Worm (Caenorhabditis elegans): ENCODE measurements around the gene cyp-33C6.
A peak's percentile ranks its signal among the peaks of the same experiment; 100 is the strongest.

cyp-33C6 gene

ce11 chrV:2216927-2217326 is 32.3 kb downstream of the cyp-33C6 start:
- no peak for TF ChIP-seq nfya-1 (tag; optimal IDR thresholded peaks at IDR 0.05)
- no peak for TF ChIP-seq ceh-48 (tag; optimal IDR thresholded peaks at IDR 0.05)
- no peak for TF ChIP-seq ttx-3 (tag; optimal IDR thresholded peaks at IDR 0.05)
- TF ChIP-seq fkh-10 (GFP tag; optimal IDR thresholded peaks at IDR 0.05) = no peak
- no peak for TF ChIP-seq lim-6 (tag; optimal IDR thresholded peaks at IDR 0.05)
- TF ChIP-seq elt-4 (tag; optimal IDR thresholded peaks at IDR 0.05) = no peak
- TF ChIP-seq npax-4 (tag; optimal IDR thresholded peaks at IDR 0.05) = no peak
- no peak for TF ChIP-seq ceh-34 (tag; optimal IDR thresholded peaks at IDR 0.05)
- TF ChIP-seq ahr-1 (tag; optimal IDR thresholded peaks at IDR 0.05) = no peak

- no peak for TF ChIP-seq unc-86 (tag; optimal IDR thresholded peaks at IDR 0.05)
- no peak for TF ChIP-seq T23F11.4 (GFP tag; optimal IDR thresholded peaks at IDR 0.05)
- TF ChIP-seq nhr-232 (tag; optimal IDR thresholded peaks at IDR 0.05) = no peak
- TF ChIP-seq ama-1 (optimal IDR thresholded peaks at IDR 0.05) = no peak
- TF ChIP-seq hlh-30 (tag; optimal IDR thresholded peaks at IDR 0.05; ENCODE audit: insufficient read depth) = no peak
- TF ChIP-seq unc-3 (GFP tag; conservative IDR thresholded peaks at IDR 0.05) = no peak
- TF ChIP-seq unc-3 (tag; optimal IDR thresholded peaks at IDR 0.05) = no peak
- no peak for TF ChIP-seq pax-1 (tag; optimal IDR thresholded peaks at IDR 0.05)
- no peak for TF ChIP-seq mec-3 (tag; optimal IDR thresholded peaks at IDR 0.05; ENCODE audit: borderline replicate concordance)
- TF ChIP-seq hlh-8 (tag; optimal IDR thresholded peaks at IDR 0.05) = no peak
- no peak for TF ChIP-seq pha-4 (tag; optimal IDR thresholded peaks at IDR 0.05)
- no peak for TF ChIP-seq sdc-2 (tag; optimal IDR thresholded peaks at IDR 0.05)
- no peak for TF ChIP-seq F13H6.1 (tag; optimal IDR thresholded peaks at IDR 0.05)
- no peak for TF ChIP-seq ceh-9 (tag; optimal IDR thresholded peaks at IDR 0.05)
- no peak for TF ChIP-seq lim-6 (tag; optimal IDR thresholded peaks at IDR 0.05)
- no peak for TF ChIP-seq ets-4 (tag; optimal IDR thresholded peaks at IDR 0.05)
Observed at ce11 chrV:2215352-2215751, 33.9 kb downstream of the cyp-33C6 start, which contains the start of gene nstp-8. Gene nstp-8, plus strand, starts transcription at chrV:2215652.

ce11 chrV:2214428-2215038 is 34.7 kb downstream of the cyp-33C6 start, which contains the start of gene nhr-184:
Gene nhr-184, minus strand, starts transcription at chrV:2214478.
- TF ChIP-seq hlh-15 (tag; optimal IDR thresholded peaks at IDR 0.05) (no peak), lin-11 (tag; optimal IDR thresholded peaks at IDR 0.05) (no peak), pat-9 (tag; optimal IDR thresholded peaks at IDR 0.05) (no peak), ahr-1 (tag; optimal IDR thresholded peaks at IDR 0.05) (no peak), eyg-1 (tag; optimal IDR thresholded peaks at IDR 0.05) (no peak), unc-3 (GFP tag; conservative IDR thresholded peaks at IDR 0.05) (no peak), unc-3 (tag; optimal IDR thresholded peaks at IDR 0.05) (no peak), K02D7.2 (tag; optimal IDR thresholded peaks at IDR 0.05) (no peak), ztf-16 (tag; optimal IDR thresholded peaks at IDR 0.05) (no peak), pha-4 (tag; optimal IDR thresholded peaks at IDR 0.05) (no peak), pha-2 (tag; optimal IDR thresholded peaks at IDR 0.05) (no peak)

- TF ChIP-seq ceh-30 (tag; optimal IDR thresholded peaks at IDR 0.05) (no peak), fkh-6 (tag; optimal IDR thresholded peaks at IDR 0.05) (no peak), ceh-22 (tag; optimal IDR thresholded peaks at IDR 0.05) (no peak), hlh-30 (tag; optimal IDR thresholded peaks at IDR 0.05; ENCODE audit: insufficient read depth) (peak; percentile 37)
Observed at ce11 chrV:2211936-2212335, 37.3 kb downstream of the cyp-33C6 start, which contains the start of gene nhr-133. Gene nhr-133, minus strand, starts transcription at chrV:2212118.

- TF ChIP-seq lin-11 (tag; optimal IDR thresholded peaks at IDR 0.05) = no peak
- TF ChIP-seq nfya-1 (tag; optimal IDR thresholded peaks at IDR 0.05) = peak; percentile 92
Observed at ce11 chrV:2207527-2207926, 41.7 kb downstream of the cyp-33C6 start.
